Worm (Caenorhabditis elegans) whole organism, mixed stage, embryonic: Measurements from ENCODE around the gene C31H1.2.

ENCODE experiments used
- cnd-1 ChIP-seq: fragments of 200-800 bp; sonication (Bioruptor generic); optimal IDR thresholded peaks from 2 replicates; lab custom pipeline; 2018; ENCODE audit warnings: mild to moderate bottlenecking, missing genetic modification characterization, missing compliant biosample characterization
- drap-1 ChIP-seq: fragments of 200-800 bp; sonication (Bioruptor generic); optimal IDR thresholded peaks from 3 replicates; lab custom pipeline; 2018; ENCODE audit warnings: mild to moderate bottlenecking, missing genetic modification characterization, missing compliant biosample characterization
- elt-1 ChIP-seq: sonication (generic microtip); optimal IDR thresholded peaks from 2 replicates; lab custom pipeline; 2017; ENCODE audit warnings: missing genetic modification characterization, mild to moderate bottlenecking, missing compliant biosample characterization, antibody characterized with exemption, moderate library complexity, borderline replicate concordance; ENCODE audit not compliant: insufficient read depth
- elt-3 ChIP-seq: fragments of 150-350 bp; optimal IDR thresholded peaks from 2 replicates; lab custom pipeline; 2014; ENCODE audit warnings: missing biosample characterization, missing genetic modification characterization
- lin-13 ChIP-seq: fragments of 150-350 bp; optimal IDR thresholded peaks from 2 replicates; lab custom pipeline; 2014; ENCODE audit warnings: missing biosample characterization, missing genetic modification characterization
- nhr-12 ChIP-seq: fragments of 150-350 bp; optimal IDR thresholded peaks from 2 replicates; lab custom pipeline; 2014; ENCODE audit warnings: missing biosample characterization, missing genetic modification characterization
- nhr-28 ChIP-seq: fragments of 150-350 bp; optimal IDR thresholded peaks from 2 replicates; lab custom pipeline; 2014; ENCODE audit warnings: missing biosample characterization, missing genetic modification characterization
- pha-4 ChIP-seq: fragments of 150-350 bp; optimal IDR thresholded peaks from 2 replicates; lab custom pipeline; 2018; ENCODE audit warnings: missing biosample characterization, missing genetic modification reagents, missing genetic modification characterization
- snpc-4 ChIP-seq: fragments of 150-350 bp; optimal IDR thresholded peaks from 2 replicates; lab custom pipeline; 2014; ENCODE audit warnings: missing biosample characterization, missing genetic modification characterization
- unc-120 ChIP-seq: sonication (generic microtip); optimal IDR thresholded peaks from 2 replicates; lab custom pipeline; 2017; ENCODE audit warnings: missing genetic modification characterization, missing compliant biosample characterization; ENCODE audit not compliant: poor library complexity, severe bottlenecking
- unc-39 ChIP-seq: fragments of 150-350 bp; optimal IDR thresholded peaks from 2 replicates; lab custom pipeline; 2014; ENCODE audit warnings: missing biosample characterization, missing genetic modification characterization
- unc-62 ChIP-seq: fragments of 150-350 bp; optimal IDR thresholded peaks from 2 replicates; lab custom pipeline; 2014; ENCODE audit warnings: missing biosample characterization, missing genetic modification reagents, missing genetic modification characterization
- ztf-11 ChIP-seq: fragments of 150-350 bp; optimal IDR thresholded peaks from 2 replicates; lab custom pipeline; 2014; ENCODE audit warnings: missing biosample characterization, missing genetic modification characterization

- TF ChIP-seq nhr-28 (tag; lab: Kevin White, UChicago) = no peak
- TF ChIP-seq drap-1 (GFP tag; lab: Kevin White, UChicago) = no peak
- no peak for TF ChIP-seq unc-120 (tag; lab: Kevin White, UChicago)
- no peak for TF ChIP-seq nhr-12 (tag; lab: Kevin White, UChicago)
- no peak for TF ChIP-seq elt-3
- TF ChIP-seq pha-4 = no peak
- no peak for TF ChIP-seq elt-1 (tag; lab: Kevin White, UChicago)
- TF ChIP-seq lin-13 (tag; lab: Kevin White, UChicago) = no peak
- no peak for TF ChIP-seq unc-39 (tag; lab: Kevin White, UChicago)
- TF ChIP-seq unc-62 (GFP tag; lab: Kevin White, UChicago) = no peak
- no peak for TF ChIP-seq cnd-1 (tag; lab: Kevin White, UChicago)
- no peak for TF ChIP-seq snpc-4 (tag; lab: Kevin White, UChicago)
- TF ChIP-seq ztf-11 = no peak
Observed at ce11 chrIV:5803510-5804013, 12.5 kb downstream of the C31H1.2 start.
